Worm (Caenorhabditis elegans) whole organism, mixed stage, embryonic: ENCODE measurements around the gene snf-10.

Source experiments
- M03D4.4 ChIP-seq: sonication (generic microtip); optimal IDR thresholded peaks from 2 replicates; lab custom pipeline; 2017; ENCODE audit warnings: mild to moderate bottlenecking, missing genetic modification characterization, missing compliant biosample characterization
- bed-3 ChIP-seq: fragments of 200-800 bp; sonication (Bioruptor generic); optimal IDR thresholded peaks from 3 replicates; lab custom pipeline; 2018; ENCODE audit warnings: mild to moderate bottlenecking, missing genetic modification characterization, moderate library complexity, missing compliant biosample characterization
- ceh-39 ChIP-seq: fragments of 150-350 bp; optimal IDR thresholded peaks from 2 replicates; lab custom pipeline; 2014; ENCODE audit warnings: missing biosample characterization, missing genetic modification characterization
- ceh-43 ChIP-seq: fragments of 200-800 bp; sonication (Bioruptor generic); optimal IDR thresholded peaks from 2 replicates; lab custom pipeline; 2018; ENCODE audit warnings: mild to moderate bottlenecking, missing genetic modification characterization, moderate library complexity, missing compliant biosample characterization
- ceh-83 ChIP-seq: fragments of 200-800 bp; sonication (Bioruptor generic); optimal IDR thresholded peaks from 2 replicates; lab custom pipeline; 2018; ENCODE audit warnings: mild to moderate bottlenecking, missing genetic modification characterization, missing compliant biosample characterization
- ces-1 ChIP-seq: fragments of 150-350 bp; optimal IDR thresholded peaks from 2 replicates; lab custom pipeline; 2014; ENCODE audit warnings: missing biosample characterization, missing genetic modification reagents, missing genetic modification characterization
- cnd-1 ChIP-seq: fragments of 200-800 bp; sonication (Bioruptor generic); optimal IDR thresholded peaks from 2 replicates; lab custom pipeline; 2018; ENCODE audit warnings: mild to moderate bottlenecking, missing genetic modification characterization, missing compliant biosample characterization
- drap-1 ChIP-seq: fragments of 200-800 bp; sonication (Bioruptor generic); optimal IDR thresholded peaks from 3 replicates; lab custom pipeline; 2018; ENCODE audit warnings: mild to moderate bottlenecking, missing genetic modification characterization, missing compliant biosample characterization
- elt-1 ChIP-seq: sonication (generic microtip); optimal IDR thresholded peaks from 2 replicates; lab custom pipeline; 2017; ENCODE audit warnings: missing genetic modification characterization, mild to moderate bottlenecking, missing compliant biosample characterization, antibody characterized with exemption, moderate library complexity, borderline replicate concordance; ENCODE audit not compliant: insufficient read depth
- elt-3 ChIP-seq: fragments of 150-350 bp; optimal IDR thresholded peaks from 2 replicates; lab custom pipeline; 2014; ENCODE audit warnings: missing biosample characterization, missing genetic modification characterization
- flh-1 ChIP-seq: fragments of 200-800 bp; sonication (Bioruptor generic); optimal IDR thresholded peaks from 2 replicates; lab custom pipeline; 2018; ENCODE audit warnings: mild to moderate bottlenecking, missing genetic modification characterization, moderate library complexity, missing compliant biosample characterization
- ham-2 ChIP-seq: fragments of 200-800 bp; sonication (Bioruptor generic); optimal IDR thresholded peaks from 2 replicates; lab custom pipeline; 2018; ENCODE audit warnings: mild to moderate bottlenecking, missing genetic modification characterization, missing compliant biosample characterization
- hlh-1 ChIP-seq: fragments of 150-350 bp; optimal IDR thresholded peaks from 2 replicates; lab custom pipeline; 2014; ENCODE audit warnings: missing biosample characterization, missing genetic modification reagents, missing genetic modification characterization
- lin-32 ChIP-seq: fragments of 200-800 bp; sonication (Bioruptor generic); optimal IDR thresholded peaks from 2 replicates; lab custom pipeline; 2018; ENCODE audit warnings: mild to moderate bottlenecking, missing genetic modification characterization, missing compliant biosample characterization
- lsy-2 ChIP-seq: fragments of 150-350 bp; optimal IDR thresholded peaks from 2 replicates; lab custom pipeline; 2014; ENCODE audit warnings: missing biosample characterization, missing genetic modification characterization
- mep-1 ChIP-seq: fragments of 150-350 bp; optimal IDR thresholded peaks from 2 replicates; lab custom pipeline; 2017; ENCODE audit warnings: missing biosample characterization, missing genetic modification reagents, missing genetic modification characterization, inconsistent platforms
- nhr-12 ChIP-seq: fragments of 150-350 bp; optimal IDR thresholded peaks from 2 replicates; lab custom pipeline; 2014; ENCODE audit warnings: missing biosample characterization, missing genetic modification characterization
- nhr-28 ChIP-seq: fragments of 150-350 bp; optimal IDR thresholded peaks from 2 replicates; lab custom pipeline; 2014; ENCODE audit warnings: missing biosample characterization, missing genetic modification characterization
- nhr-76 ChIP-seq: sonication (generic microtip); optimal IDR thresholded peaks from 2 replicates; lab custom pipeline; 2017; ENCODE audit warnings: missing biosample characterization, missing genetic modification characterization
- pha-4 ChIP-seq: fragments of 150-350 bp; optimal IDR thresholded peaks from 2 replicates; lab custom pipeline; 2018; ENCODE audit warnings: missing biosample characterization, missing genetic modification reagents, missing genetic modification characterization
- sem-2 ChIP-seq: fragments of 200-800 bp; sonication (Bioruptor generic); optimal IDR thresholded peaks from 2 replicates; lab custom pipeline; 2018; ENCODE audit warnings: mild to moderate bottlenecking, missing genetic modification characterization, missing compliant biosample characterization
- snpc-4 ChIP-seq: fragments of 150-350 bp; optimal IDR thresholded peaks from 2 replicates; lab custom pipeline; 2014; ENCODE audit warnings: missing biosample characterization, missing genetic modification characterization
- sptf-1 ChIP-seq: sonication (generic microtip); optimal IDR thresholded peaks from 2 replicates; lab custom pipeline; 2017; ENCODE audit warnings: mild to moderate bottlenecking, missing genetic modification characterization, moderate library complexity, missing compliant biosample characterization
- tbx-8 ChIP-seq: fragments of 200-800 bp; sonication (Bioruptor generic); optimal IDR thresholded peaks from 2 replicates; lab custom pipeline; 2018; ENCODE audit warnings: mild to moderate bottlenecking, missing genetic modification characterization, moderate library complexity, missing compliant biosample characterization
- unc-39 ChIP-seq: fragments of 150-350 bp; optimal IDR thresholded peaks from 2 replicates; lab custom pipeline; 2014; ENCODE audit warnings: missing biosample characterization, missing genetic modification characterization
- unc-62 ChIP-seq: fragments of 150-350 bp; optimal IDR thresholded peaks from 2 replicates; lab custom pipeline; 2014; ENCODE audit warnings: missing biosample characterization, missing genetic modification reagents, missing genetic modification characterization
- ztf-11 ChIP-seq: fragments of 150-350 bp; optimal IDR thresholded peaks from 2 replicates; lab custom pipeline; 2014; ENCODE audit warnings: missing biosample characterization, missing genetic modification characterization

snf-10 gene

ce11 chrV:10398431-10398830 lies 42.2 kb downstream of the snf-10 start, which contains the start of gene ugt-2:
ugt-2 (plus strand) TSS chrV:10398801.
- TF ChIP-seq flh-1 (GFP tag; lab: Kevin White, UChicago) (no peak), snpc-4 (no peak), nhr-12 (tag; lab: Kevin White, UChicago) (no peak), ztf-11 (tag; lab: Kevin White, UChicago) (no peak), ceh-83 (GFP tag; lab: Kevin White, UChicago) (no peak), lin-32 (GFP tag; lab: Kevin White, UChicago) (no peak), sptf-1 (no peak)

ce11 chrV:10395173-10395766 lies 45.4 kb downstream of the snf-10 start, which contains the start of the genes col-151 and ugt-1:
col-151 (minus strand) TSS chrV:10395223.
ugt-1 (plus strand) TSS chrV:10395663.
- no peak for TF ChIP-seq ztf-11 (tag; lab: Kevin White, UChicago)
- no peak for TF ChIP-seq ham-2 (GFP tag; lab: Kevin White, UChicago)
- no peak for TF ChIP-seq M03D4.4
- no peak for TF ChIP-seq lsy-2 (tag; lab: Kevin White, UChicago)
- TF ChIP-seq nhr-76 (tag; lab: Kevin White, UChicago): no peak
- TF ChIP-seq unc-39 (tag; lab: Kevin White, UChicago): no peak
- no peak for TF ChIP-seq elt-3 (tag; lab: Kevin White, UChicago)
- no peak for TF ChIP-seq elt-1
- no peak for TF ChIP-seq lin-32 (GFP tag; lab: Kevin White, UChicago)
- no peak for TF ChIP-seq bed-3 (GFP tag; lab: Kevin White, UChicago)

- TF ChIP-seq unc-39 (tag; lab: Kevin White, UChicago) (no peak), drap-1 (GFP tag; lab: Kevin White, UChicago) (no peak), M03D4.4 (no peak), mep-1 (no peak), ceh-43 (GFP tag; lab: Kevin White, UChicago) (no peak), lin-32 (GFP tag; lab: Kevin White, UChicago) (no peak), nhr-28 (tag; lab: Kevin White, UChicago) (no peak), unc-62 (GFP tag; lab: Kevin White, UChicago) (no peak), ces-1 (GFP tag; lab: Kevin White, UChicago) (no peak), hlh-1 (tag; lab: Kevin White, UChicago) (no peak), ceh-39 (no peak), tbx-8 (GFP tag; lab: Kevin White, UChicago) (no peak), pha-4 (tag; lab: Kevin White, UChicago) (no peak), elt-1 (no peak), ceh-83 (GFP tag; lab: Kevin White, UChicago) (no peak), nhr-12 (tag; lab: Kevin White, UChicago) (no peak), cnd-1 (tag; lab: Kevin White, UChicago) (no peak), sem-2 (GFP tag; lab: Kevin White, UChicago) (no peak)
- TF ChIP-seq, all 35 proteins: peak for 0
Observed at ce11 chrV:10393708-10394107, 46.9 kb downstream of the snf-10 start.
